Worm (Caenorhabditis elegans) whole organism, late embryonic: ENCODE data around the gene F01D5.1.

Source experiments
- C08G9.2 ChIP-seq: sonication (generic microtip); optimal IDR thresholded peaks from 2 replicates; lab custom pipeline; 2016; ENCODE audit warnings: mild to moderate bottlenecking, missing genetic modification characterization, moderate library complexity, missing compliant biosample characterization
- K09A11.1 ChIP-seq: sonication (generic microtip); optimal IDR thresholded peaks from 2 replicates; lab custom pipeline; 2017; ENCODE audit warnings: antibody characterized with exemption, mild to moderate bottlenecking, missing genetic modification characterization, missing compliant biosample characterization; ENCODE audit not compliant: insufficient read depth
- ama-1 ChIP-seq: fragments of 150-350 bp; optimal IDR thresholded peaks from 2 replicates; lab custom pipeline; 2014
- ceh-24 ChIP-seq: sonication (generic microtip); optimal IDR thresholded peaks from 2 replicates; lab custom pipeline; 2016; ENCODE audit warnings: mild to moderate bottlenecking, missing genetic modification characterization, missing compliant biosample characterization
- elt-2 ChIP-seq: sonication (generic microtip); optimal IDR thresholded peaks from 2 replicates; lab custom pipeline; 2016; ENCODE audit warnings: missing genetic modification reagents, missing genetic modification characterization, missing compliant biosample characterization
- mec-3 ChIP-seq: sonication (generic microtip); optimal IDR thresholded peaks from 2 replicates; lab custom pipeline; 2016; ENCODE audit warnings: borderline replicate concordance, missing genetic modification characterization, missing compliant biosample characterization
- nhr-232 ChIP-seq: sonication (generic microtip); optimal IDR thresholded peaks from 2 replicates; lab custom pipeline; 2016; ENCODE audit warnings: missing genetic modification characterization, missing compliant biosample characterization
- pha-4 ChIP-seq: fragments of 150-350 bp; optimal IDR thresholded peaks from 2 replicates; lab custom pipeline; 2018; ENCODE audit warnings: missing biosample characterization, missing genetic modification reagents, missing genetic modification characterization
- pqm-1 ChIP-seq: sonication (generic microtip); optimal IDR thresholded peaks from 2 replicates; lab custom pipeline; 2016; ENCODE audit warnings: missing genetic modification characterization, missing compliant biosample characterization
- rnt-1 ChIP-seq: sonication (generic microtip); optimal IDR thresholded peaks from 2 replicates; lab custom pipeline; 2016; ENCODE audit warnings: missing genetic modification characterization, missing compliant biosample characterization
- sox-4 ChIP-seq: sonication (generic microtip); optimal IDR thresholded peaks from 2 replicates; lab custom pipeline; 2017; ENCODE audit warnings: mild to moderate bottlenecking, missing genetic modification characterization, inconsistent platforms, missing compliant biosample characterization
- tbx-2 ChIP-seq: sonication (generic microtip); optimal IDR thresholded peaks from 2 replicates; lab custom pipeline; 2016; ENCODE audit warnings: missing genetic modification characterization, missing compliant biosample characterization
- unc-42 ChIP-seq: sonication (generic microtip); optimal IDR thresholded peaks from 2 replicates; lab custom pipeline; 2016; ENCODE audit warnings: missing genotype, missing genetic modification characterization, missing compliant biosample characterization
- unc-55 ChIP-seq: sonication (generic microtip); optimal IDR thresholded peaks from 2 replicates; lab custom pipeline; 2017; ENCODE audit warnings: missing biosample characterization, missing genetic modification reagents, missing genetic modification characterization

ce11 chrII:14003821-14004430 lies 6.5 kb upstream of the F01D5.1 start:
- TF ChIP-seq nhr-232 (no peak), K09A11.1 (no peak), mec-3 (tag; lab: Kevin White, UChicago) (no peak), unc-42 (no peak), elt-2 (no peak), pha-4 (tag; lab: Kevin White, UChicago) (no peak), ama-1 (lab: Kevin White, UChicago) (no peak), unc-55 (no peak), tbx-2 (tag; lab: Kevin White, UChicago) (no peak), pqm-1 (tag; lab: Kevin White, UChicago) (no peak), rnt-1 (tag; lab: Kevin White, UChicago) (no peak), sox-4 (no peak), ceh-24 (tag; lab: Kevin White, UChicago) (no peak), C08G9.2 (tag; lab: Kevin White, UChicago) (no peak)
